Worm (Caenorhabditis elegans): ENCODE data around the gene F14H8.2.

ce11 chrV:14999485-15000023 lies 20.6 kb downstream of the F14H8.2 start, which contains the start of gene T01C3.11:
- TF ChIP-seq lin-13 (tag; optimal IDR thresholded peaks at IDR 0.05) (no peak), unc-39 (tag; optimal IDR thresholded peaks at IDR 0.05) (no peak), sem-2 (GFP tag; optimal IDR thresholded peaks at IDR 0.05) (no peak), ztf-11 (tag; optimal IDR thresholded peaks at IDR 0.05) (no peak), lin-32 (GFP tag; optimal IDR thresholded peaks at IDR 0.05) (no peak)
